Fruit fly (Drosophila melanogaster): ENCODE measurements around the gene CG32816.

DNA sequence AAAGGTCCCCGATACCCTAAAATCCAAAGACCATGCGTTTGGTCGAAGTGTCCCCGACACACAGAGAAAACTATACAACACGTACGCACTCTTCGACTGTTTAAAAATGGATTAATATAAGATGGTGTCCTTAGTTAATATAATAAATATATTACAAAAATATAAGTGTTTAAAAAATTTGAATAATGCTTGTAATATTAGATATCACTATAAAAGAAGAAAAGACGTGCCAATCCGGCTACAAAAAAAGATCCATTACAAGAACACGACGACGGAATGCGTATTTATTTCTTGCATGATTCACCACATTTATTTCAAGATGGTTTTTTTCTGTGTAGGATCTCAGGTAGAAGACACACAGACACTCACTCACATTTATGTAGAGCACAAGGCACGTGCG lies 12.7 kb downstream of the CG32816 start:
- no peak for TF ChIP-seq CG8478 (optimal IDR thresholded peaks at IDR 0.05)
- no peak for TF ChIP-seq CTCF (optimal IDR thresholded peaks at IDR 0.05)
